Fruit fly (Drosophila melanogaster): Measurements from ENCODE around the gene Tcs6.
A peak's percentile ranks its signal among the peaks of the same experiment; 100 is the strongest.

Tcs6 gene

dm6 chr3R:26020244-26021171 lies 37.5 kb downstream of the Tcs6 start:
- TF ChIP-seq CG34367 (tag; optimal IDR thresholded peaks at IDR 0.05) (peak; percentile 74), Pif1A (GFP tag; optimal IDR thresholded peaks at IDR 0.05) (peak; percentile 28), CG9948 (tag; optimal IDR thresholded peaks at IDR 0.05) (peak; percentile 78), Snoo (tag; optimal IDR thresholded peaks at IDR 0.05) (peak; percentile 45), rn (GFP tag; IDR thresholded peaks at IDR 0.05) (0 out of 2 replicates have a peak, but pooled peaks have one; percentile 28), fd96Ca (GFP tag; IDR thresholded peaks at IDR 0.05) (peak; percentile 68), gl (tag; optimal IDR thresholded peaks at IDR 0.05) (no peak), Ets98B (GFP tag; IDR thresholded peaks at IDR 0.05) (peak; percentile 79), D1 (tag; optimal IDR thresholded peaks at IDR 0.05) (peak; percentile 38), CG10348 (GFP tag; IDR thresholded peaks at IDR 0.05) (no peak), CG14655 (GFP tag; optimal IDR thresholded peaks at IDR 0.05) (peak; percentile 79), CG15710 (tag; optimal IDR thresholded peaks at IDR 0.05) (peak; percentile 68), Pif1B (GFP tag; optimal IDR thresholded peaks at IDR 0.05) (peak; percentile 28), CG8301 (tag; optimal IDR thresholded peaks at IDR 0.05) (peak; percentile 75), EcR (GFP tag; optimal IDR thresholded peaks at IDR 0.05) (peak; percentile 69), CG12605 (GFP tag; IDR thresholded peaks at IDR 0.05) (peak; percentile 49), CG32121 (GFP tag; IDR thresholded peaks at IDR 0.05) (peak; percentile 72; the same call in 1 of the 2 replicates), CG4496 (GFP tag; IDR thresholded peaks at IDR 0.05) (peak; percentile 72), CG17806 (tag; optimal IDR thresholded peaks at IDR 0.05) (peak; percentile 81), CG13204 (GFP tag; optimal IDR thresholded peaks at IDR 0.05) (peak; percentile 99), CG8159 (tag; optimal IDR thresholded peaks at IDR 0.05) (peak; percentile 84)

dm6 chr3R:26019232-26019631 lies 38.8 kb downstream of the Tcs6 start:
- TF ChIP-seq Snoo (tag; optimal IDR thresholded peaks at IDR 0.05), result no peak
- TF ChIP-seq fd96Ca (GFP tag; IDR thresholded peaks at IDR 0.05), result peak; percentile 66; the same call in 1 of the 3 replicates
- TF ChIP-seq CG10348 (GFP tag; IDR thresholded peaks at IDR 0.05), result peak; percentile 56; the same call in 1 of the 2 replicates
- TF ChIP-seq CG14655 (GFP tag; optimal IDR thresholded peaks at IDR 0.05), result peak; percentile 84
- TF ChIP-seq CG8159 (tag; optimal IDR thresholded peaks at IDR 0.05), result peak; percentile 28
- no peak for TF ChIP-seq CG13204 (GFP tag; optimal IDR thresholded peaks at IDR 0.05)
- TF ChIP-seq CG15710 (tag; optimal IDR thresholded peaks at IDR 0.05), result peak; percentile 10
- peak; percentile 22 for TF ChIP-seq CG34367 (tag; optimal IDR thresholded peaks at IDR 0.05)
- TF ChIP-seq gl (tag; optimal IDR thresholded peaks at IDR 0.05), result no peak
- TF ChIP-seq CG17806 (tag; optimal IDR thresholded peaks at IDR 0.05), result peak; percentile 59
- peak; percentile 81 for TF ChIP-seq CG8301 (tag; optimal IDR thresholded peaks at IDR 0.05)
- TF ChIP-seq Pif1A (GFP tag; optimal IDR thresholded peaks at IDR 0.05), result peak; percentile 47
- no peak for TF ChIP-seq EcR (GFP tag; optimal IDR thresholded peaks at IDR 0.05)
- peak; percentile 19 for TF ChIP-seq Pif1B (GFP tag; optimal IDR thresholded peaks at IDR 0.05)
- peak; percentile 70 for TF ChIP-seq CG12605 (GFP tag; IDR thresholded peaks at IDR 0.05)
- peak; percentile 89 for TF ChIP-seq Ets98B (GFP tag; IDR thresholded peaks at IDR 0.05)
- TF ChIP-seq CG32121 (GFP tag; IDR thresholded peaks at IDR 0.05), result peak; percentile 89
- TF ChIP-seq CG9948 (tag; optimal IDR thresholded peaks at IDR 0.05), result peak; percentile 72
- peak; percentile 73 for TF ChIP-seq CG4496 (GFP tag; IDR thresholded peaks at IDR 0.05)
- TF ChIP-seq rn (GFP tag; IDR thresholded peaks at IDR 0.05), result peak; percentile 46; the same call in 1 of the 2 replicates
- no peak for TF ChIP-seq D1 (tag; optimal IDR thresholded peaks at IDR 0.05)

dm6 chr3R:26017771-26018731 lies 40.0 kb downstream of the Tcs6 start:
- TF ChIP-seq CG12605 (GFP tag; IDR thresholded peaks at IDR 0.05) (no peak), CG13204 (GFP tag; optimal IDR thresholded peaks at IDR 0.05) (peak; percentile 74), CG4496 (GFP tag; IDR thresholded peaks at IDR 0.05) (peak; percentile 24; the same call in 1 of the 3 replicates), CG8301 (tag; optimal IDR thresholded peaks at IDR 0.05) (peak; percentile 79), CG32121 (GFP tag; IDR thresholded peaks at IDR 0.05) (0 out of 2 replicates have a peak, but pooled peaks have one; percentile 24), CG17806 (tag; optimal IDR thresholded peaks at IDR 0.05) (peak; percentile 92), CG34367 (tag; optimal IDR thresholded peaks at IDR 0.05) (peak; percentile 93), EcR (GFP tag; optimal IDR thresholded peaks at IDR 0.05) (peak; percentile 83), Ets98B (GFP tag; IDR thresholded peaks at IDR 0.05) (no peak), D1 (tag; optimal IDR thresholded peaks at IDR 0.05) (peak; percentile 96), CG8159 (tag; optimal IDR thresholded peaks at IDR 0.05) (peak; percentile 98), Pif1A (GFP tag; optimal IDR thresholded peaks at IDR 0.05) (peak; percentile 81), Pif1B (GFP tag; optimal IDR thresholded peaks at IDR 0.05) (peak; percentile 86), CG14655 (GFP tag; optimal IDR thresholded peaks at IDR 0.05) (peak; percentile 89), CG9948 (tag; optimal IDR thresholded peaks at IDR 0.05) (peak; percentile 98), gl (tag; optimal IDR thresholded peaks at IDR 0.05) (peak; percentile 73), fd96Ca (GFP tag; IDR thresholded peaks at IDR 0.05) (peak; percentile 10; the same call in 1 of the 3 replicates), rn (GFP tag; IDR thresholded peaks at IDR 0.05) (no peak), CG10348 (GFP tag; IDR thresholded peaks at IDR 0.05) (no peak), Snoo (tag; optimal IDR thresholded peaks at IDR 0.05) (peak; percentile 93), CG15710 (tag; optimal IDR thresholded peaks at IDR 0.05) (peak; percentile 97)

DNA sequence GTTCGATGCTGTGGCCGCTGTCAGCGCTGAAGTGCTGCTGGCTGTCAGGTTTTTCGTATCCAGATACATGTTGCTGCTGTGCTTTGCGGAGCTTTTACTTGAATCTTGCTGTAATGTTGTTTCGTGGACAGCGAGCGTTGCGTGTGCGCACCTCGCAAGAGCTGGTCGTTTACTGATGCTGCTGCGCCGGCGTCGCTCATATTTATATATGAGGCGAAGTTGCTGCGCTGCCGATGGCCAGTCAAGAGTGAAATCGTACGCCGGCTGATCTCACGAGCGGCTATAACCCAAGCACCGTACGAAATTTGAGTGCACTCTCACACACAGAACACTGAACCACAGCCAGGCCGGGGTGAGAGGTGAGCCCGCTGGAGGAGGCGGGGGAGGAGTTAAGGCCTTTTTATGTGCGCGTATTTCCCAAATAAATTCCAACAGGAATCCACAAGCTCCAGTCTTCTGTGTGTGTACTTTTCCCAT lies 40.7 kb downstream of the Tcs6 start:
- TF ChIP-seq Ets98B (GFP tag; IDR thresholded peaks at IDR 0.05) (peak; percentile 9; the same call in 1 of the 2 replicates), EcR (GFP tag; optimal IDR thresholded peaks at IDR 0.05) (peak; percentile 51), CG12605 (GFP tag; IDR thresholded peaks at IDR 0.05) (no peak)

All from whole organism, pupa.